Fruit fly (Drosophila melanogaster): ENCODE results near the gene CG14565.

Gene CG14565

dm6 chr3L:21756857-21757256 is 12.8 kb upstream of the CG14565 start, which contains the start of gene CG14564:
TSS of gene CG14564 (plus strand) at chr3L:21757157.
- no peak for TF ChIP-seq HHEX (GFP tag; optimal IDR thresholded peaks at IDR 0.05)
- no peak for TF ChIP-seq shn (GFP tag; optimal IDR thresholded peaks at IDR 0.05)
- no peak for TF ChIP-seq CG8359 (GFP tag; optimal IDR thresholded peaks at IDR 0.05; ENCODE audit: borderline replicate concordance)
- no peak for TF ChIP-seq Hr39 (optimal IDR thresholded peaks at IDR 0.05)

DNA sequence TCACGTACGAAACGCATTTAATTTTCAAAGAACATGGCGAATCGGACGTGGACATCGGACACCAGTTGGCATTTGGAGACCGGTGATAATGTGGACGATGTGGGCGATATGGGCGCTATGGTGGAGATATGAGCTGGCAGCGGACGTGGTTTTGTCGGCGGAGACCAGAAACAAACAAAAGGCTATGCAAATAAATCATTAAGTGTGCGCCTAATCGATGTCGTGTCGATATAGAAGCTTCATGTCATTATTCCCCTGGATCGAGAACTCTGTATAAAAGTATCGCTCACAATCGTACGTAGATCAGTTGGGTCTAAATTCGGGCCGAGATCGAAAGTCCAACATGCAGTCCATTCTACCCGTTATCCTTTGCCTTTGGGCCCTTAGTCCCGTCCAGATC is 2.8 kb downstream of the CG14565 start, which contains the start of gene CG14572:
TSS of gene CG14572 (plus strand) at position 301 of the 400 bp plus-strand sequence.
- no peak for TF ChIP-seq CG9876 (GFP tag; optimal IDR thresholded peaks at IDR 0.05)
- no peak for TF ChIP-seq lov (optimal IDR thresholded peaks at IDR 0.05)
- TF ChIP-seq lov (GFP tag; IDR thresholded peaks at IDR 0.05) = no peak
- TF ChIP-seq kni (GFP tag; optimal IDR thresholded peaks at IDR 0.05) = peak; percentile 37
- 0 out of 4 replicates have a peak, but pooled peaks have one; percentile 37 for TF ChIP-seq chinmo (GFP tag; IDR thresholded peaks at IDR 0.05; ENCODE audit: partially characterized antibody)
- peak; percentile 18; the same call in 1 of the 2 replicates for TF ChIP-seq vvl (GFP tag; IDR thresholded peaks at IDR 0.05)

- no peak for TF ChIP-seq Doc2 (GFP tag; IDR thresholded peaks at IDR 0.05)
- no peak for TF ChIP-seq ara (GFP tag; IDR thresholded peaks at IDR 0.05)
- no peak for TF ChIP-seq Sry-β (GFP tag; optimal IDR thresholded peaks at IDR 0.05)
- no peak for TF ChIP-seq CG6689 (GFP tag; IDR thresholded peaks at IDR 0.05)
- TF ChIP-seq bsh (GFP tag; optimal IDR thresholded peaks at IDR 0.05) = no peak
- no peak for TF ChIP-seq mam (GFP tag; optimal IDR thresholded peaks at IDR 0.05)
- no peak for TF ChIP-seq pros (GFP tag; optimal IDR thresholded peaks at IDR 0.05)
- no peak for TF ChIP-seq CG17328 (GFP tag; IDR thresholded peaks at IDR 0.05)
- TF ChIP-seq Taf1 (GFP tag; IDR thresholded peaks at IDR 0.05) = no peak
Measured at dm6 chr3L:21740209-21740608, 3.9 kb downstream of the CG14565 start, which contains the start of gene CG14566. TSS of gene CG14566 (minus strand) at chr3L:21740309.

DNA sequence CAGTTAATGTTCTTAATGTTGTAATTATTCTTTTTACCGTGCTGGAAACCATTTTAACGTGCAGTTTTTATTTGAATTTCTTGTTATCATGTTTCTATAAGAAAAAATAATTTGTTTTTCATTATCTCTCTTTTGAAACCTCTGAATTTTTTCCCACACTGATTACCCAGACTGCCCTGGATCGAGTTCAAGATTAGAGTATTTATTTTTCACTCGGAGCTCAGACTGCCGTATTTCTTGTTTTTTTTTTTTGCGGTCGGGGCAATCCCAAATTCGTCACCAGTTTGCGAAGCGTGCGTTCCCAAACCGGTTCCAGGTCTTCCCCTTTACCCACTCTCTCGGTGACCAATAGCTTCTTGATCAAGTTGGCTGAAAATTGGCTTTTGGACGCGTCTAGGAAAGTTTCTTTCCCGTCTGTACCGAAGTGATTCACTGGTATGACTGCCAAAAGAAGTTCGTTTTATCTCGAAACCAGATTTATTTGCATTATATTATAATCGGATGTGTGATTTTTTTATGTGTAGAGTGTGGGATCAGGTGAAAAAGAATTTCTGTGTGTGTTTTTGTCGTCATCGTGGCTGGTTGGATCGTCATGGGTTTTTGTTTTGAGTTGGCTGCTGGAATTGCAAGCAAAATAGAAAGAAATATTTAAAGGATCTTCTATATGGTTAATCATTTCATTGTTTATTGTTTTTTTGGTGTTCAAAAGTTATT is 4.9 kb downstream of the CG14565 start:
- no peak for TF ChIP-seq nerfin-2 (GFP tag; IDR thresholded peaks at IDR 0.05; ENCODE audit: partially characterized antibody)
- 0 out of 2 replicates have a peak, but pooled peaks have one; percentile 11 for TF ChIP-seq CG32772 (GFP tag; IDR thresholded peaks at IDR 0.05)
- no peak for TF ChIP-seq Tbp (GFP tag; optimal IDR thresholded peaks at IDR 0.05)
- peak; percentile 44 for TF ChIP-seq kay (GFP tag; optimal IDR thresholded peaks at IDR 0.05)
- peak; percentile 35; the same call in 1 of the 2 replicates for TF ChIP-seq CG31224 (GFP tag; IDR thresholded peaks at IDR 0.05)
- no peak for TF ChIP-seq CG14860 (GFP tag; IDR thresholded peaks at IDR 0.05; ENCODE audit: partially characterized antibody)
- no peak for TF ChIP-seq cwo (GFP tag; optimal IDR thresholded peaks at IDR 0.05)
- TF ChIP-seq CG33213 (GFP tag; optimal IDR thresholded peaks at IDR 0.05) = no peak
- TF ChIP-seq pho (GFP tag; optimal IDR thresholded peaks at IDR 0.05) = no peak
- no peak for TF ChIP-seq D (optimal IDR thresholded peaks at IDR 0.05)
- TF ChIP-seq D (GFP tag; optimal IDR thresholded peaks at IDR 0.05) = no peak
- TF ChIP-seq oc (tag; optimal IDR thresholded peaks at IDR 0.05) = peak; percentile 25
- no peak for TF ChIP-seq CG17361 (GFP tag; IDR thresholded peaks at IDR 0.05)
- TF ChIP-seq CG7928 (GFP tag; optimal IDR thresholded peaks at IDR 0.05) = no peak
- peak; percentile 40; the same call in 1 of the 2 replicates for TF ChIP-seq NFAT (GFP tag; IDR thresholded peaks at IDR 0.05)
- no peak for TF ChIP-seq CG1602 (GFP tag; optimal IDR thresholded peaks at IDR 0.05)
- TF ChIP-seq CG13287 (GFP tag; IDR thresholded peaks at IDR 0.05; ENCODE audit: partially characterized antibody) = no peak
- no peak for TF ChIP-seq CG8281 (tag; optimal IDR thresholded peaks at IDR 0.05)
- 0 out of 2 replicates have a peak, but pooled peaks have one; percentile 11 for TF ChIP-seq CG9932 (GFP tag; IDR thresholded peaks at IDR 0.05)
- TF ChIP-seq CG6791 (GFP tag; IDR thresholded peaks at IDR 0.05; ENCODE audit: partially characterized antibody) = no peak
- TF ChIP-seq dmrt11E (tag; optimal IDR thresholded peaks at IDR 0.05) = no peak
- TF ChIP-seq Mad (GFP tag; optimal IDR thresholded peaks at IDR 0.05) = no peak

All from whole organism, embryonic.